Fruit fly (Drosophila melanogaster) whole organism, embryonic: ENCODE measurements around the gene Cisd2.

Experiments
- CG10321 ChIP-seq: fragments of 200-800 bp; sonication (Bioruptor generic); IDR thresholded peaks from 2 replicates; pipeline ENCODE4 v1.3.6; 2022; ENCODE audit warnings: missing biosample characterization, missing genetic modification characterization
- CG2678 ChIP-seq: fragments of 200-800 bp; sonication (Bioruptor generic); optimal IDR thresholded peaks from 3 replicates; lab custom pipeline; 2019; ENCODE audit warnings: missing biosample characterization, mild to moderate bottlenecking, missing genetic modification characterization, moderate library complexity
- CG7839 ChIP-seq: fragments of 200-800 bp; sonication (Bioruptor generic); optimal IDR thresholded peaks from 3 replicates; lab custom pipeline; 2018; ENCODE audit warnings: missing biosample characterization, mild to moderate bottlenecking, missing genetic modification characterization, moderate library complexity
- MESR4 ChIP-seq: fragments of 200-800 bp; sonication (Bioruptor generic); optimal IDR thresholded peaks from 2 replicates; lab custom pipeline; 2018; ENCODE audit warnings: missing biosample characterization, mild to moderate bottlenecking, missing genetic modification characterization, moderate library complexity
- PHDP ChIP-seq: fragments of 200-800 bp; sonication (Bioruptor generic); optimal IDR thresholded peaks from 3 replicates; lab custom pipeline; 2018; ENCODE audit warnings: missing biosample characterization, mild to moderate bottlenecking, missing genetic modification characterization, moderate library complexity
- az2 ChIP-seq: fragments of 200-800 bp; sonication (Bioruptor generic); optimal IDR thresholded peaks from 3 replicates; lab custom pipeline; 2016; ENCODE audit warnings: missing biosample characterization, missing genetic modification characterization
- crp ChIP-seq, 2 experiments: fragments of 200-800 bp; sonication (Bioruptor generic); optimal IDR thresholded peaks; 2 replicates in 1 of 2; 3 replicates in 1 of 2; lab custom pipeline; 2017; ENCODE audit warnings: missing biosample characterization in 2 of 2, missing genetic modification characterization in 2 of 2, mild to moderate bottlenecking in 1 of 2, moderate library complexity in 1 of 2
- dimm ChIP-seq: fragments of 200-800 bp; sonication (Bioruptor generic); IDR thresholded peaks from 2 replicates; pipeline ENCODE4 v1.3.6; 2022; ENCODE audit warnings: missing biosample characterization, missing genetic modification characterization
- insv ChIP-seq, 2 experiments: fragments of 200-800 bp; sonication (Bioruptor generic); optimal IDR thresholded peaks; 3 replicates each; lab custom pipeline; 2016 to 2018; ENCODE audit warnings: missing biosample characterization in 2 of 2, missing genetic modification characterization in 2 of 2
- nerfin-2 ChIP-seq: fragments of 200-800 bp; sonication (Bioruptor generic); IDR thresholded peaks from 2 replicates; pipeline ENCODE4 v1.3.6; 2022; ENCODE audit warnings: missing biosample characterization, missing genetic modification characterization; ENCODE audit not compliant: partially characterized antibody

DNA sequence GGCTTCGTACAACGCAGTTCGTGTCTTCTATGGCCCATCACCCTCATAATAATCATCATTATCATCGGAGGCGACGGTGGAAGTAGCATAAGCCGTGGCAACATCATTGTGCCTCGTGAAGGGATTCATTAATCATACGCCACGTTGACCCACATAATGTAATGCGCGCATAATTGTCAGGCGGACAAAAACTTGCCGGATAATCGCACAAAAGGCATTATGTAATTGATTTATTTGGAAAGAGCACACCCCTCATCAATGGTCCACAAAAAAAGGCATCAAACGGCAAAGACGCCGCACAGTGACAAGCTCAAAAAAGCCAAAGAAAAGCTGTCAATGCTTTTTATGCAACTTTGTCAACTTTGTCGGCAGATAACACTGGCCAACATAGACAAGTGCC lies 24.9 kb downstream of the Cisd2 start:
- TF ChIP-seq MESR4: no peak
- TF ChIP-seq nerfin-2 (GFP tag; lab: Robert Waterston, UW): no peak
- TF ChIP-seq dimm: no peak
- no peak for TF ChIP-seq insv (GFP tag; optimal IDR thresholded peaks at IDR 0.05; lab: Kevin White, UChicago)
- no peak for TF ChIP-seq az2 (GFP tag; lab: Kevin White, UChicago)
- no peak for TF ChIP-seq CG2678 (tag; lab: Kevin White, UChicago)
- TF ChIP-seq crp (GFP tag; optimal IDR thresholded peaks at IDR 0.05; lab: Kevin White, UChicago): no peak
- no peak for TF ChIP-seq CG10321 (GFP tag; lab: Robert Waterston, UW)
- no peak for TF ChIP-seq PHDP
- no peak for TF ChIP-seq CG7839 (tag; lab: Kevin White, UChicago)
